Worm (Caenorhabditis elegans) whole organism, late embryonic: ENCODE results near the gene aat-3.

ENCODE experiments used
- C08G9.2 ChIP-seq: sonication (generic microtip); optimal IDR thresholded peaks from 2 replicates; lab custom pipeline; 2016; ENCODE audit warnings: mild to moderate bottlenecking, missing genetic modification characterization, moderate library complexity, missing compliant biosample characterization
- C38D4.7 ChIP-seq: fragments of 200-800 bp; sonication (Bioruptor generic); optimal IDR thresholded peaks from 2 replicates; lab custom pipeline; 2018; ENCODE audit warnings: mild to moderate bottlenecking, missing genetic modification characterization, moderate library complexity, missing compliant biosample characterization
- F13H6.1 ChIP-seq: sonication (generic microtip); optimal IDR thresholded peaks from 2 replicates; lab custom pipeline; 2016; ENCODE audit warnings: missing genetic modification characterization, missing compliant biosample characterization
- K02D7.2 ChIP-seq: sonication (generic microtip); optimal IDR thresholded peaks from 2 replicates; lab custom pipeline; 2017; ENCODE audit warnings: mild to moderate bottlenecking, missing genetic modification characterization, missing compliant biosample characterization
- Y22D7AL.16 ChIP-seq: sonication (generic microtip); optimal IDR thresholded peaks from 2 replicates; lab custom pipeline; 2016; ENCODE audit warnings: missing genetic modification characterization, missing compliant biosample characterization
- ama-1 ChIP-seq: fragments of 150-350 bp; optimal IDR thresholded peaks from 2 replicates; lab custom pipeline; 2014
- ceh-14 ChIP-seq: sonication (generic microtip); optimal IDR thresholded peaks from 2 replicates; lab custom pipeline; 2016; ENCODE audit warnings: missing genotype, missing genetic modification characterization, missing compliant biosample characterization
- ceh-19 ChIP-seq: fragments of 200-800 bp; sonication (Bioruptor generic); optimal IDR thresholded peaks from 2 replicates; lab custom pipeline; 2018; ENCODE audit warnings: mild to moderate bottlenecking, missing genetic modification characterization, missing compliant biosample characterization
- ceh-22 ChIP-seq: sonication (generic microtip); optimal IDR thresholded peaks from 2 replicates; lab custom pipeline; 2017; ENCODE audit warnings: missing biosample characterization, missing genetic modification characterization
- ceh-24 ChIP-seq: sonication (generic microtip); optimal IDR thresholded peaks from 2 replicates; lab custom pipeline; 2016; ENCODE audit warnings: mild to moderate bottlenecking, missing genetic modification characterization, missing compliant biosample characterization
- ceh-30 ChIP-seq: fragments of 150-350 bp; optimal IDR thresholded peaks from 2 replicates; lab custom pipeline; 2014; ENCODE audit warnings: missing biosample characterization, missing genetic modification characterization
- ceh-34 ChIP-seq: sonication (generic microtip); optimal IDR thresholded peaks from 2 replicates; lab custom pipeline; 2016; ENCODE audit warnings: mild to moderate bottlenecking, missing genetic modification characterization, missing compliant biosample characterization
- ceh-6 ChIP-seq: fragments of 200-800 bp; sonication (Bioruptor generic); optimal IDR thresholded peaks from 2 replicates; lab custom pipeline; 2018; ENCODE audit warnings: mild to moderate bottlenecking, missing genetic modification characterization, missing compliant biosample characterization
- ceh-9 ChIP-seq: sonication (generic microtip); optimal IDR thresholded peaks from 2 replicates; lab custom pipeline; 2016; ENCODE audit warnings: mild to moderate bottlenecking, missing genetic modification characterization, inconsistent platforms, missing compliant biosample characterization
- che-1 ChIP-seq: sonication (generic microtip); optimal IDR thresholded peaks from 2 replicates; lab custom pipeline; 2016; ENCODE audit warnings: mild to moderate bottlenecking, missing genetic modification characterization, missing compliant biosample characterization
- dmd-4 ChIP-seq: sonication (generic microtip); optimal IDR thresholded peaks from 2 replicates; lab custom pipeline; 2016; ENCODE audit warnings: borderline replicate concordance, missing genetic modification characterization, missing compliant biosample characterization
- elt-2 ChIP-seq: sonication (generic microtip); optimal IDR thresholded peaks from 2 replicates; lab custom pipeline; 2016; ENCODE audit warnings: missing genetic modification reagents, missing genetic modification characterization, missing compliant biosample characterization
- eyg-1 ChIP-seq: sonication (generic microtip); optimal IDR thresholded peaks from 2 replicates; lab custom pipeline; 2016; ENCODE audit warnings: missing genotype, missing genetic modification characterization, missing compliant biosample characterization
- fax-1 ChIP-seq: sonication (generic microtip); optimal IDR thresholded peaks from 2 replicates; lab custom pipeline; 2016; ENCODE audit warnings: missing genotype, missing genetic modification characterization, missing compliant biosample characterization
- fkh-10 ChIP-seq: fragments of 150-350 bp; optimal IDR thresholded peaks from 2 replicates; lab custom pipeline; 2014; ENCODE audit warnings: missing biosample characterization, missing genetic modification reagents, missing genetic modification characterization
- fkh-6 ChIP-seq: sonication (generic microtip); optimal IDR thresholded peaks from 2 replicates; lab custom pipeline; 2016; ENCODE audit warnings: missing genetic modification characterization, missing compliant biosample characterization
- hlh-15 ChIP-seq: sonication (generic microtip); optimal IDR thresholded peaks from 2 replicates; lab custom pipeline; 2016; ENCODE audit warnings: missing genetic modification characterization, missing compliant biosample characterization
- hlh-30 ChIP-seq: sonication (generic microtip); optimal IDR thresholded peaks from 2 replicates; lab custom pipeline; 2017; ENCODE audit warnings: antibody characterized with exemption, missing genetic modification characterization, missing compliant biosample characterization; ENCODE audit not compliant: insufficient read depth
- hlh-6 ChIP-seq: sonication (generic microtip); optimal IDR thresholded peaks from 2 replicates; lab custom pipeline; 2016; ENCODE audit warnings: missing genotype, missing genetic modification characterization, missing compliant biosample characterization
- hlh-8 ChIP-seq: sonication (generic microtip); optimal IDR thresholded peaks from 2 replicates; lab custom pipeline; 2016; ENCODE audit warnings: missing genotype, missing genetic modification characterization, missing compliant biosample characterization
- lin-11 ChIP-seq: fragments of 200-800 bp; sonication (Bioruptor generic); optimal IDR thresholded peaks from 2 replicates; lab custom pipeline; 2018; ENCODE audit warnings: mild to moderate bottlenecking, missing genetic modification characterization, missing compliant biosample characterization
- madf-2 ChIP-seq: sonication (generic microtip); optimal IDR thresholded peaks from 2 replicates; lab custom pipeline; 2017; ENCODE audit warnings: missing genetic modification characterization, missing compliant biosample characterization
- mec-3 ChIP-seq: sonication (generic microtip); optimal IDR thresholded peaks from 2 replicates; lab custom pipeline; 2016; ENCODE audit warnings: borderline replicate concordance, missing genetic modification characterization, missing compliant biosample characterization
- nfya-1 ChIP-seq: sonication (generic microtip); optimal IDR thresholded peaks from 2 replicates; lab custom pipeline; 2017; ENCODE audit warnings: missing genetic modification characterization, mild to moderate bottlenecking, missing compliant biosample characterization, antibody characterized with exemption, moderate library complexity
- nhr-232 ChIP-seq: sonication (generic microtip); optimal IDR thresholded peaks from 2 replicates; lab custom pipeline; 2016; ENCODE audit warnings: missing genetic modification characterization, missing compliant biosample characterization
- npax-4 ChIP-seq: sonication (generic microtip); optimal IDR thresholded peaks from 2 replicates; lab custom pipeline; 2016; ENCODE audit warnings: missing genetic modification characterization, missing compliant biosample characterization
- pag-3 ChIP-seq: sonication (generic microtip); optimal IDR thresholded peaks from 2 replicates; lab custom pipeline; 2016; ENCODE audit warnings: missing compliant biosample characterization, missing genetic modification characterization, borderline replicate concordance
- pat-9 ChIP-seq: fragments of 200-800 bp; sonication (Bioruptor generic); optimal IDR thresholded peaks from 2 replicates; lab custom pipeline; 2018; ENCODE audit warnings: mild to moderate bottlenecking, missing genetic modification characterization, moderate library complexity, missing compliant biosample characterization
- pax-1 ChIP-seq: fragments of 150-350 bp; optimal IDR thresholded peaks from 2 replicates; lab custom pipeline; 2014; ENCODE audit warnings: missing biosample characterization, missing genetic modification characterization
- pha-2 ChIP-seq: sonication (generic microtip); optimal IDR thresholded peaks from 2 replicates; lab custom pipeline; 2017; ENCODE audit warnings: mild to moderate bottlenecking, missing genetic modification characterization, missing compliant biosample characterization
- pqm-1 ChIP-seq: sonication (generic microtip); optimal IDR thresholded peaks from 2 replicates; lab custom pipeline; 2016; ENCODE audit warnings: missing genetic modification characterization, missing compliant biosample characterization
- pros-1 ChIP-seq: fragments of 150-350 bp; optimal IDR thresholded peaks from 2 replicates; lab custom pipeline; 2014; ENCODE audit warnings: missing biosample characterization, missing genetic modification reagents, missing genetic modification characterization
- ref-2 ChIP-seq: sonication (generic microtip); optimal IDR thresholded peaks from 2 replicates; lab custom pipeline; 2016; ENCODE audit warnings: missing genetic modification characterization, missing compliant biosample characterization
- rnt-1 ChIP-seq: sonication (generic microtip); optimal IDR thresholded peaks from 2 replicates; lab custom pipeline; 2016; ENCODE audit warnings: missing genetic modification characterization, missing compliant biosample characterization
- sdc-2 ChIP-seq: sonication (generic microtip); optimal IDR thresholded peaks from 2 replicates; lab custom pipeline; 2016; ENCODE audit warnings: missing genotype, missing genetic modification characterization, missing compliant biosample characterization
- sox-4 ChIP-seq: sonication (generic microtip); optimal IDR thresholded peaks from 2 replicates; lab custom pipeline; 2017; ENCODE audit warnings: mild to moderate bottlenecking, missing genetic modification characterization, inconsistent platforms, missing compliant biosample characterization
- tbx-2 ChIP-seq: sonication (generic microtip); optimal IDR thresholded peaks from 2 replicates; lab custom pipeline; 2016; ENCODE audit warnings: missing genetic modification characterization, missing compliant biosample characterization
- ttx-3 ChIP-seq: sonication (generic microtip); optimal IDR thresholded peaks from 2 replicates; lab custom pipeline; 2016; ENCODE audit warnings: missing genetic modification reagents, missing genetic modification characterization, missing compliant biosample characterization
- unc-3 ChIP-seq, 2 experiments: fragments of 200-800 bp in 1 of 2; sonication (Bioruptor generic) in 1 of 2; sonication (generic microtip) in 1 of 2; conservative IDR thresholded peaks in 1 of 2; optimal IDR thresholded peaks in 1 of 2; 2 replicates each; pipeline versions ENCODE4 v1.3.6 to Lab custom; 2016 to 2022; ENCODE audit warnings: missing compliant biosample characterization in 2 of 2, missing genetic modification characterization in 2 of 2, missing genetic modification reagents in 1 of 2
- unc-42 ChIP-seq: sonication (generic microtip); optimal IDR thresholded peaks from 2 replicates; lab custom pipeline; 2016; ENCODE audit warnings: missing genotype, missing genetic modification characterization, missing compliant biosample characterization
- unc-55 ChIP-seq: sonication (generic microtip); optimal IDR thresholded peaks from 2 replicates; lab custom pipeline; 2017; ENCODE audit warnings: missing biosample characterization, missing genetic modification reagents, missing genetic modification characterization
- zip-5 ChIP-seq: sonication (generic microtip); optimal IDR thresholded peaks from 2 replicates; lab custom pipeline; 2016; ENCODE audit warnings: missing genetic modification characterization, missing compliant biosample characterization

The aat-3 gene

ce11 chrX:2543353-2543752 lies 8.7 kb upstream of the aat-3 start:
- TF ChIP-seq madf-2 (tag; lab: Kevin White, UChicago) (no peak), ceh-34 (no peak), fkh-6 (no peak), lin-11 (tag; lab: Kevin White, UChicago) (no peak), hlh-8 (tag; lab: Kevin White, UChicago) (no peak), Y22D7AL.16 (no peak), dmd-4 (no peak), ceh-24 (tag; lab: Kevin White, UChicago) (no peak), K02D7.2 (tag; lab: Kevin White, UChicago) (no peak), ttx-3 (tag; lab: Kevin White, UChicago) (no peak), ref-2 (no peak), ama-1 (no peak), unc-3 (GFP tag; conservative IDR thresholded peaks at IDR 0.05; lab: Robert Waterston, UW) (no peak), unc-3 (tag; optimal IDR thresholded peaks at IDR 0.05; lab: Kevin White, UChicago) (no peak), che-1 (tag; lab: Kevin White, UChicago) (no peak), unc-42 (tag; lab: Kevin White, UChicago) (no peak), hlh-6 (no peak)

ce11 chrX:2544645-2545044 lies 7.4 kb upstream of the aat-3 start:
- TF ChIP-seq pag-3 (no peak), elt-2 (tag; lab: Kevin White, UChicago) (no peak), nfya-1 (tag; lab: Kevin White, UChicago) (no peak), npax-4 (tag; lab: Kevin White, UChicago) (no peak), unc-55 (no peak), mec-3 (tag; lab: Kevin White, UChicago) (no peak), unc-42 (tag; lab: Kevin White, UChicago) (no peak), pax-1 (tag; lab: Kevin White, UChicago) (no peak), madf-2 (tag; lab: Kevin White, UChicago) (no peak), ceh-9 (tag; lab: Kevin White, UChicago) (no peak), pat-9 (tag; lab: Kevin White, UChicago) (no peak), unc-3 (GFP tag; conservative IDR thresholded peaks at IDR 0.05; lab: Robert Waterston, UW) (no peak), unc-3 (tag; optimal IDR thresholded peaks at IDR 0.05; lab: Kevin White, UChicago) (no peak)
- TF ChIP-seq, all 69 proteins: peak for 0

ce11 chrX:2548884-2549283 lies 3.2 kb upstream of the aat-3 start, which contains the start of gene smvt-1:
smvt-1 (minus strand) TSS chrX:2548984.
- TF ChIP-seq fax-1, result no peak
- TF ChIP-seq tbx-2 (tag; lab: Kevin White, UChicago), result no peak
- TF ChIP-seq pqm-1 (tag; lab: Kevin White, UChicago), result no peak
- no peak for TF ChIP-seq ceh-30 (tag; lab: Kevin White, UChicago)
- no peak for TF ChIP-seq pax-1 (tag; lab: Kevin White, UChicago)
- no peak for TF ChIP-seq nhr-232 (tag; lab: Kevin White, UChicago)

ce11 chrX:2549322-2549721 lies 2.7 kb upstream of the aat-3 start:
- TF ChIP-seq C08G9.2 (tag; lab: Kevin White, UChicago) (peak; percentile 78), sox-4 (tag; lab: Kevin White, UChicago) (peak; percentile 69), ceh-14 (tag; lab: Kevin White, UChicago) (peak; percentile 88), pha-2 (peak; percentile 88), eyg-1 (tag; lab: Kevin White, UChicago) (peak; percentile 79), zip-5 (tag; lab: Kevin White, UChicago) (peak; percentile 54), madf-2 (tag; lab: Kevin White, UChicago) (peak; percentile 85), hlh-6 (peak; percentile 87), rnt-1 (tag; lab: Kevin White, UChicago) (peak; percentile 84), pros-1 (tag; lab: Kevin White, UChicago) (no peak), pax-1 (tag; lab: Kevin White, UChicago) (no peak), hlh-30 (tag; lab: Kevin White, UChicago) (no peak), F13H6.1 (tag; lab: Kevin White, UChicago) (peak; percentile 54), fkh-10 (GFP tag; lab: Kevin White, UChicago) (peak; percentile 41), pat-9 (tag; lab: Kevin White, UChicago) (peak; percentile 85), fkh-6 (peak; percentile 74), nhr-232 (tag; lab: Kevin White, UChicago) (peak; percentile 80), hlh-15 (tag; lab: Kevin White, UChicago) (peak; percentile 76), ceh-19 (peak; percentile 85), ceh-22 (tag; lab: Kevin White, UChicago) (no peak), C38D4.7 (peak; percentile 82), ceh-6 (GFP tag; lab: Kevin White, UChicago) (peak; percentile 88), ceh-30 (tag; lab: Kevin White, UChicago) (no peak), ceh-24 (tag; lab: Kevin White, UChicago) (peak; percentile 56), unc-42 (tag; lab: Kevin White, UChicago) (peak; percentile 53), sdc-2 (tag; lab: Kevin White, UChicago) (peak; percentile 84)
